Worm (Caenorhabditis elegans): ENCODE measurements around the gene cct-5.
A peak's percentile ranks its signal among the peaks of the same experiment; 100 is the strongest.

cct-5 gene

ce11 chrIII:4493008-4493777 is 14.7 kb downstream of the cct-5 start:
- TF ChIP-seq elt-2 (tag; optimal IDR thresholded peaks at IDR 0.05) = peak; percentile 61
- TF ChIP-seq swsn-7 (tag; optimal IDR thresholded peaks at IDR 0.05) = no peak
- TF ChIP-seq fkh-4 (tag; optimal IDR thresholded peaks at IDR 0.05; ENCODE audit: borderline replicate concordance) = no peak
- no peak for TF ChIP-seq efl-1 (optimal IDR thresholded peaks at IDR 0.05)
- peak in 1 of 2 experiments; percentile 3 for TF ChIP-seq efl-1 (GFP tag; optimal IDR thresholded peaks at IDR 0.05 in 1 of 2)
- TF ChIP-seq ets-5 (GFP tag; IDR thresholded peaks at IDR 0.05) = 0 out of 2 replicates have a peak, but pooled peaks have one; percentile 51
- TF ChIP-seq pag-3 (tag; optimal IDR thresholded peaks at IDR 0.05; ENCODE audit: borderline replicate concordance, insufficient read depth) = no peak
- no peak for TF ChIP-seq lin-39 (tag; optimal IDR thresholded peaks at IDR 0.05)

DNA sequence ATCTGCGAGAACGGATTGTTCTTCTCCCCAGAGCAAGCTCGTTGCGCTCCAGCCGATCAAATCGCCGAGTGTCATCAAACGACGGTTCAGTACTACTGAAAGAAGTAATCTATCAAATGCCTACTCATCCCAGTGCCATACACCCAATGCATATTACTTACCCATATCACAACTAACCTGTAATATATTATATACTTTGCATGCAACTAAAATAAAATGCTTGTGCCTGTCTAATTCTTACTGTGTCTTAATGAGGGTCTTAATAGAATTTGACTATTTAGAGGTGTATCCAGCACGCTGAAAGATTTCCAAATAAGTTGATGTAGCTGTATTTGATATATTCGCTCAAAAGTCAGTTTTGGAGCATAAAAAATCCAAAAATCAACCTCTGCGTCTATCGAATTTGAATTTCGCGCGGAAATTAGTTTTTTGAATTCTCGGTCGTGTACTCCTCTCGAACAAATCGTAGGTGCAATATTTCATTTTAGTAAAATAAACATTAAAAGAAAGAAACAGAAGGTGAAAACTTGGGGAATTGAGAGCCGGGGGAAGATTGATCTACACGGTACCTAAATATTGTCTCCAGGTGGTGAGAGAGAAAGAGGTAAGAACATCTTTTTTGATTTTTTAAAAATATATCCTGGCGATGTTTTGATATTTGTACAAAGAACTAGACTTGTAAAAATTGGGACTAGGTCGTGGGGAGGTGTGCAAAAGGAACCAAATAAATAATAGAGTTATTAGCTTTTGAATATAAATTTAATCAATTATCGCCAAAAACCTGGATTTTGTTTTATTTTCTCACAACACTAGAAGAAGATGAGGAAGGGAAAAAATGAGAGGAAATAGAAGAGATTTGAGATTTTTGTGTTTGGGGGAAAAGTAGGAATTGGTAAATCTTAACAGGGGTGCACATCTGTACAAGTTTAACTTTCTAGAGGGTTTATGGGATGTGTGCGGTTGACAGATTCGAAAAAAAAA is 16.5 kb downstream of the cct-5 start:
- TF ChIP-seq lin-14 (GFP tag; optimal IDR thresholded peaks at IDR 0.05) (peak; percentile 9), nhr-85 (tag) (peak; percentile 65), efl-1 (optimal IDR thresholded peaks at IDR 0.05) (peak; percentile 2 to 61), efl-1 (GFP tag; optimal IDR thresholded peaks at IDR 0.05 in 1 of 2) (peak; percentile 56 to 93), ztf-4 (tag; optimal IDR thresholded peaks at IDR 0.05) (no peak), dpl-1 (GFP tag; optimal IDR thresholded peaks at IDR 0.05) (peak; percentile 6 to 68 (median 47)), nhr-90 (tag; optimal IDR thresholded peaks at IDR 0.05; ENCODE audit: poor library complexity) (peak; percentile 1), nhr-71 (tag; optimal IDR thresholded peaks at IDR 0.05) (peak; percentile 41), C34B4.2 (tag; optimal IDR thresholded peaks at IDR 0.05) (no peak), snu-23 (GFP tag; optimal IDR thresholded peaks at IDR 0.05) (peak; percentile 35), zip-4 (GFP tag; optimal IDR thresholded peaks at IDR 0.05) (no peak), elt-2 (tag; optimal IDR thresholded peaks at IDR 0.05) (peak; percentile 16), skn-1 (tag; optimal IDR thresholded peaks at IDR 0.05) (no peak), nhr-28 (tag; optimal IDR thresholded peaks at IDR 0.05) (no peak), lin-35 (GFP tag; optimal IDR thresholded peaks at IDR 0.05) (peak; percentile 8 to 37), ama-1 (optimal IDR thresholded peaks at IDR 0.05) (peak; percentile 40), lsy-2 (tag; optimal IDR thresholded peaks at IDR 0.05) (peak in 1 of 2 experiments; percentile 22), fkh-8 (tag; optimal IDR thresholded peaks at IDR 0.05) (peak; percentile 48), tlp-1 (tag; optimal IDR thresholded peaks at IDR 0.05) (no peak), mdl-1 (tag; optimal IDR thresholded peaks at IDR 0.05) (no peak), unc-130 (tag; optimal IDR thresholded peaks at IDR 0.05) (no peak), pax-3 (tag; optimal IDR thresholded peaks at IDR 0.05) (peak; percentile 21), aly-2 (tag; optimal IDR thresholded peaks at IDR 0.05) (peak; percentile 20), dsc-1 (tag; optimal IDR thresholded peaks at IDR 0.05) (peak; percentile 16)

- TF ChIP-seq swsn-7 (tag; optimal IDR thresholded peaks at IDR 0.05) (no peak), jun-1 (tag; optimal IDR thresholded peaks at IDR 0.05) (no peak), nhr-90 (tag; optimal IDR thresholded peaks at IDR 0.05; ENCODE audit: poor library complexity) (no peak), ces-1 (GFP tag; optimal IDR thresholded peaks at IDR 0.05) (no peak), snu-23 (GFP tag; optimal IDR thresholded peaks at IDR 0.05) (no peak), lin-14 (GFP tag; optimal IDR thresholded peaks at IDR 0.05) (no peak), ceh-8 (GFP tag; optimal IDR thresholded peaks at IDR 0.05) (no peak), unc-62 (GFP tag; optimal IDR thresholded peaks at IDR 0.05) (no peak), mep-1 (tag; optimal IDR thresholded peaks at IDR 0.05) (no peak), mef-2 (tag; optimal IDR thresholded peaks at IDR 0.05) (no peak), blmp-1 (tag; optimal IDR thresholded peaks at IDR 0.05) (no peak), nhr-85 (tag) (no peak), ceh-63 (GFP tag; optimal IDR thresholded peaks at IDR 0.05) (no peak), efl-1 (optimal IDR thresholded peaks at IDR 0.05) (no peak), efl-1 (GFP tag; optimal IDR thresholded peaks at IDR 0.05 in 1 of 2) (no peak), sox-4 (tag; optimal IDR thresholded peaks at IDR 0.05) (no peak), grh-1 (GFP tag; IDR thresholded peaks at IDR 0.05) (no peak), ceh-82 (tag; optimal IDR thresholded peaks at IDR 0.05) (no peak), C16A3.4 (tag; optimal IDR thresholded peaks at IDR 0.05) (no peak), egl-27 (tag; optimal IDR thresholded peaks at IDR 0.05) (no peak)
Measured at ce11 chrIII:4488892-4489409, 19.0 kb downstream of the cct-5 start, which contains the start of gene cpg-1. Gene cpg-1 (plus strand): TSS chrIII:4489359.

Data from whole organism, L1 larva.